Fruit fly (Drosophila melanogaster): ENCODE data around the gene CG15263.

DNA sequence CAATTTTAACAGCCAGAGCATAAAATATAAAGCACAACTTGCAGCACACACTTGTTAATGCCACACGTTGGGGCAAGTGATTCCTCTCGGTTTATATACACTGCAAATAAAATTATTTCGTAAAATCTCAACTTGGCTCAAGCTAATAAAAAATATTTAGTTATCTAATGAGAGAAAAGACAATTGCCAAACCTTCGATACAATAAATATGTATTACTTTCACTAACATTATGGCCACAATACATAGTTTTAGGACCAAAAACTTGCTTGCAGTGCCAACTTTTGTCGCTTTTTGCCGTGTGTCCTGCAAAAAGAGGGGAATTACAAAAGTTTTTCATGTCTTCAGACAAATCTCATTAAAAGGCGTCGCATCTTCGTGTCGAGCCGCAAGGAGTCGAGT is 44.6 kb downstream of the CG15263 start:
- TF ChIP-seq CG8478 (optimal IDR thresholded peaks at IDR 0.05): no peak
- TF ChIP-seq CTCF (optimal IDR thresholded peaks at IDR 0.05): no peak

All from S2 (cell line).